Worm (Caenorhabditis elegans): ENCODE results near the gene oac-14.

ce11 chrX:10167005-10167404 lies 25.2 kb upstream of the oac-14 start, which contains the start of gene rnp-9:
- TF ChIP-seq tab-1 (GFP tag; IDR thresholded peaks at IDR 0.05) (no peak), klf-2 (GFP tag; conservative IDR thresholded peaks at IDR 0.05) (no peak), flt-1 (GFP tag; IDR thresholded peaks at IDR 0.05) (no peak), cog-1 (tag; optimal IDR thresholded peaks at IDR 0.05) (no peak)

Data from whole organism, midembryonic.